Worm (Caenorhabditis elegans): ENCODE data around the gene F15B9.6.

The F15B9.6 gene

DNA sequence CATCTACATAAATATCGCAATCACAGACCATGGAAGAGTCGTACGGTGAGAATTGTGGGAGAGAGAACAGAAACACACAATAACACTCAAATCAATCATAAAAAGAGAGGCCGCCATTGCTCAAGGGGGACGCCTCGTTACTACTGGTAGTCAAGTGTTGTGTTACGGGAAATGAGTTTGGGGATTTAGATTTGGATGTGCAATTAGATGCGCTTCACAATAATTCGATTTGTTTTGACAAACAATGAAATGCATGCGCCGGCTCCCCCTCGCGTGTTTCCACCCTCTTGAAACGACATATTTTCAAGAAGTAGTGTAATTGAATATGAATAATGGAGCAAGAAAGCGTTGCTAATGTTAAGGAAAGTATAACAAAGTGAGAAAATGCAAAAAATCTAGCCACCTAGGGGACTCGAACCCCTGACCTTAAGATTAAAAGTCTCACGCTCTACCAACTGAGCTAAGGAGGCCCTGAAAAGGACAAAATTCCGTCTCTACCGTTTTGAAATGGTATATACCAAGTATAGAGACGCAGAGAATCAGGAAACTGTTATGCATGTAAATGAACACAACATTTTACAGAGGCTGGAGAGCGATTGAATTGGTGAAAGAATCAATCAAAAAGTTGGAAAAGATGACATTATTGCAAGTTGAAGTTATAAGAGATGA lies 12.8 kb downstream of the F15B9.6 start:
- TF ChIP-seq nhr-85 (tag) (peak; percentile 10), lin-14 (GFP tag; optimal IDR thresholded peaks at IDR 0.05) (peak; percentile 20), unc-130 (tag; optimal IDR thresholded peaks at IDR 0.05) (no peak), lin-35 (GFP tag; optimal IDR thresholded peaks at IDR 0.05) (peak in 1 of 2 experiments; percentile 20)

ce11 chrV:13028871-13029270 lies 14.9 kb downstream of the F15B9.6 start:
- no peak for TF ChIP-seq fkh-4 (tag; optimal IDR thresholded peaks at IDR 0.05; ENCODE audit: borderline replicate concordance)
- no peak for TF ChIP-seq aha-1 (tag; optimal IDR thresholded peaks at IDR 0.05)
- TF ChIP-seq efl-1 (optimal IDR thresholded peaks at IDR 0.05) = no peak
- peak in 1 of 2 experiments; percentile 58 for TF ChIP-seq efl-1 (GFP tag; optimal IDR thresholded peaks at IDR 0.05 in 1 of 2)
- no peak for TF ChIP-seq C04F5.9 (tag; optimal IDR thresholded peaks at IDR 0.05)
- TF ChIP-seq snu-23 (GFP tag; optimal IDR thresholded peaks at IDR 0.05) = no peak
- no peak for TF ChIP-seq nhr-77 (tag; optimal IDR thresholded peaks at IDR 0.05)
- no peak for TF ChIP-seq Y116A8C.19 (tag; optimal IDR thresholded peaks at IDR 0.05; ENCODE audit: borderline replicate concordance)
- peak; percentile 52 for TF ChIP-seq unc-86 (tag; optimal IDR thresholded peaks at IDR 0.05)
- no peak for TF ChIP-seq elt-3 (tag; optimal IDR thresholded peaks at IDR 0.05)
- no peak for TF ChIP-seq unc-130 (tag; optimal IDR thresholded peaks at IDR 0.05)

ce11 chrV:13033223-13033622 lies 19.3 kb downstream of the F15B9.6 start, which contains the start of gene W07G4.1:
Gene W07G4.1 (plus strand): TSS chrV:13033523.
- TF ChIP-seq nhr-12 (tag; optimal IDR thresholded peaks at IDR 0.05) = no peak
- TF ChIP-seq F16B12.6 (tag; optimal IDR thresholded peaks at IDR 0.05) = no peak
- no peak for TF ChIP-seq tlp-1 (tag; optimal IDR thresholded peaks at IDR 0.05)
- TF ChIP-seq ama-1 (optimal IDR thresholded peaks at IDR 0.05) = no peak
- no peak for TF ChIP-seq nhr-84 (tag; optimal IDR thresholded peaks at IDR 0.05)
- no peak for TF ChIP-seq jun-1 (tag; optimal IDR thresholded peaks at IDR 0.05)
- TF ChIP-seq nhr-11 (tag; optimal IDR thresholded peaks at IDR 0.05) = no peak
- no peak for TF ChIP-seq hpl-2 (GFP tag; optimal IDR thresholded peaks at IDR 0.05)
- TF ChIP-seq blmp-1 (tag; optimal IDR thresholded peaks at IDR 0.05) = no peak
- TF ChIP-seq egl-13 (tag; optimal IDR thresholded peaks at IDR 0.05) = no peak
- TF ChIP-seq pag-3 (tag; optimal IDR thresholded peaks at IDR 0.05; ENCODE audit: borderline replicate concordance, insufficient read depth) = no peak
- TF ChIP-seq unc-30 (tag; optimal IDR thresholded peaks at IDR 0.05) = no peak

- TF ChIP-seq lin-15B (tag; optimal IDR thresholded peaks at IDR 0.05) (no peak), dpl-1 (GFP tag; optimal IDR thresholded peaks at IDR 0.05) (no peak), nhr-90 (tag; optimal IDR thresholded peaks at IDR 0.05; ENCODE audit: poor library complexity) (no peak), mab-9 (GFP tag; IDR thresholded peaks at IDR 0.05) (no peak), ztf-11 (tag; optimal IDR thresholded peaks at IDR 0.05) (no peak), nhr-19 (GFP tag; conservative IDR thresholded peaks at IDR 0.05) (no peak), tbx-2 (tag; optimal IDR thresholded peaks at IDR 0.05) (no peak), ceh-88 (GFP tag; IDR thresholded peaks at IDR 0.05) (no peak), lin-14 (GFP tag; optimal IDR thresholded peaks at IDR 0.05) (no peak), nhr-85 (tag) (no peak), unc-98 (GFP tag; IDR thresholded peaks at IDR 0.05) (no peak), nhr-71 (tag; optimal IDR thresholded peaks at IDR 0.05) (no peak), unc-86 (tag; optimal IDR thresholded peaks at IDR 0.05) (no peak), grh-1 (GFP tag; IDR thresholded peaks at IDR 0.05) (no peak)
These were observed 20.7 kb downstream of the F15B9.6 start, which contains the start of gene W07G4.7 for ce11 chrV:13034604-13035003. Gene W07G4.7 (minus strand): TSS chrV:13034704.
